Worm (Caenorhabditis elegans) whole organism, L1 larva: Measurements from ENCODE around the gene far-2.

Source experiments
- C34B4.2 ChIP-seq: sonication (generic microtip); optimal IDR thresholded peaks from 2 replicates; lab custom pipeline; 2017; ENCODE audit warnings: mild to moderate bottlenecking, missing genetic modification characterization, missing compliant biosample characterization
- F16B12.6 ChIP-seq: fragments of 150-350 bp; optimal IDR thresholded peaks from 2 replicates; lab custom pipeline; 2014; ENCODE audit warnings: missing biosample characterization, missing genetic modification characterization
- aha-1 ChIP-seq: fragments of 150-350 bp; optimal IDR thresholded peaks from 2 replicates; lab custom pipeline; 2014; ENCODE audit warnings: missing biosample characterization, missing genetic modification characterization
- alr-1 ChIP-seq: fragments of 200-800 bp; sonication (Bioruptor generic); optimal IDR thresholded peaks from 2 replicates; lab custom pipeline; 2018; ENCODE audit warnings: borderline replicate concordance, mild to moderate bottlenecking, missing genetic modification characterization, missing compliant biosample characterization
- aly-2 ChIP-seq: fragments of 150-350 bp; optimal IDR thresholded peaks from 2 replicates; lab custom pipeline; 2014; ENCODE audit warnings: missing biosample characterization, missing genetic modification characterization
- blmp-1 ChIP-seq: fragments of 150-350 bp; optimal IDR thresholded peaks from 2 replicates; lab custom pipeline; 2014; ENCODE audit warnings: missing biosample characterization, missing genetic modification characterization
- ceh-8 ChIP-seq: fragments of 200-800 bp; sonication (Bioruptor generic); optimal IDR thresholded peaks from 2 replicates; lab custom pipeline; 2018; ENCODE audit warnings: mild to moderate bottlenecking, missing genetic modification characterization, moderate library complexity, missing compliant biosample characterization
- ceh-88 ChIP-seq: fragments of 200-800 bp; sonication (Bioruptor generic); IDR thresholded peaks from 2 replicates; pipeline ENCODE4 v1.3.6; 2022; ENCODE audit warnings: missing genetic modification characterization, missing compliant biosample characterization
- dsc-1 ChIP-seq: sonication (generic microtip); optimal IDR thresholded peaks from 2 replicates; lab custom pipeline; 2016; ENCODE audit warnings: mild to moderate bottlenecking, missing genetic modification characterization, missing compliant biosample characterization
- efl-3 ChIP-seq: fragments of 200-800 bp; sonication (Bioruptor generic); optimal IDR thresholded peaks from 2 replicates; lab custom pipeline; 2018; ENCODE audit warnings: mild to moderate bottlenecking, missing genetic modification characterization, missing compliant biosample characterization
- egl-13 ChIP-seq: sonication (generic microtip); optimal IDR thresholded peaks from 2 replicates; lab custom pipeline; 2016; ENCODE audit warnings: missing genotype, missing genetic modification reagents, missing genetic modification characterization, missing compliant biosample characterization
- ets-5 ChIP-seq: fragments of 200-800 bp; sonication (Bioruptor generic); IDR thresholded peaks from 2 replicates; pipeline ENCODE4 v1.3.6; 2022; ENCODE audit warnings: missing genetic modification characterization, missing compliant biosample characterization
- fkh-10 ChIP-seq: sonication (generic microtip); optimal IDR thresholded peaks from 2 replicates; lab custom pipeline; 2017; ENCODE audit warnings: missing biosample characterization, missing genetic modification reagents, missing genetic modification characterization
- fkh-4 ChIP-seq: sonication (generic microtip); optimal IDR thresholded peaks from 2 replicates; lab custom pipeline; 2016; ENCODE audit warnings: missing compliant biosample characterization, missing genetic modification characterization, borderline replicate concordance
- fos-1 ChIP-seq: fragments of 150-350 bp; optimal IDR thresholded peaks from 2 replicates; lab custom pipeline; 2014; ENCODE audit warnings: missing biosample characterization, missing genetic modification characterization
- hlh-17 ChIP-seq: fragments of 200-800 bp; sonication (Bioruptor generic); optimal IDR thresholded peaks from 2 replicates; lab custom pipeline; 2018; ENCODE audit warnings: missing genetic modification characterization, mild to moderate bottlenecking, missing compliant biosample characterization, moderate library complexity, borderline replicate concordance
- irx-1 ChIP-seq: sonication (generic microtip); optimal IDR thresholded peaks from 2 replicates; lab custom pipeline; 2016; ENCODE audit warnings: missing genetic modification characterization, missing compliant biosample characterization
- isw-1 ChIP-seq: fragments of 200-800 bp; sonication (Bioruptor generic); IDR thresholded peaks from 2 replicates; pipeline ENCODE4 v1.3.6; 2022; ENCODE audit warnings: missing genetic modification characterization, missing compliant biosample characterization
- jun-1 ChIP-seq: fragments of 150-350 bp; optimal IDR thresholded peaks from 2 replicates; lab custom pipeline; 2014; ENCODE audit warnings: missing biosample characterization, missing genetic modification reagents, missing genetic modification characterization
- lin-13 ChIP-seq: fragments of 150-350 bp; optimal IDR thresholded peaks from 2 replicates; lab custom pipeline; 2014; ENCODE audit warnings: missing biosample characterization, missing genetic modification reagents, missing genetic modification characterization
- lin-15B ChIP-seq: fragments of 150-350 bp; sonication (generic microtip); optimal IDR thresholded peaks from 3 replicates; lab custom pipeline; 2014; ENCODE audit warnings: missing biosample characterization, missing genetic modification characterization
- lin-35 ChIP-seq, 2 experiments: fragments of 150-350 bp; optimal IDR thresholded peaks; 2 replicates each; lab custom pipeline; 2014; ENCODE audit warnings: missing biosample characterization in 2 of 2, missing genetic modification characterization in 2 of 2, missing genetic modification reagents in 2 of 2
- lin-39 ChIP-seq: fragments of 150-350 bp; optimal IDR thresholded peaks from 2 replicates; lab custom pipeline; 2014; ENCODE audit warnings: missing biosample characterization, missing genetic modification reagents, missing genetic modification characterization
- lsy-2 ChIP-seq, 2 experiments: fragments of 150-350 bp; optimal IDR thresholded peaks; 2 replicates each; lab custom pipeline; 2014; ENCODE audit warnings: missing biosample characterization in 2 of 2, missing genetic modification characterization in 2 of 2
- mab-9 ChIP-seq: fragments of 200-800 bp; sonication (Bioruptor generic); IDR thresholded peaks from 2 replicates; pipeline ENCODE4 v1.3.6; 2022; ENCODE audit warnings: missing genetic modification reagents, missing genetic modification characterization, missing compliant biosample characterization
- mdl-1 ChIP-seq, 2 experiments: fragments of 150-350 bp; optimal IDR thresholded peaks; 2 replicates each; lab custom pipeline; 2014 to 2017; ENCODE audit warnings: missing biosample characterization in 2 of 2, missing genetic modification characterization in 2 of 2, inconsistent platforms in 1 of 2
- mef-2 ChIP-seq: fragments of 150-350 bp; optimal IDR thresholded peaks from 2 replicates; lab custom pipeline; 2014; ENCODE audit warnings: missing biosample characterization, missing genetic modification characterization
- nhr-11 ChIP-seq: fragments of 150-350 bp; optimal IDR thresholded peaks from 2 replicates; lab custom pipeline; 2014; ENCODE audit warnings: missing biosample characterization, missing genetic modification characterization
- nhr-19 ChIP-seq: fragments of 200-800 bp; sonication (Bioruptor generic); conservative IDR thresholded peaks from 2 replicates; pipeline ENCODE4 v1.3.6; 2022; ENCODE audit warnings: missing genetic modification characterization, missing compliant biosample characterization
- nhr-28 ChIP-seq: fragments of 150-350 bp; optimal IDR thresholded peaks from 2 replicates; lab custom pipeline; 2014; ENCODE audit warnings: missing biosample characterization, missing genetic modification characterization
- nhr-47 ChIP-seq: sonication (generic microtip); optimal IDR thresholded peaks from 2 replicates; lab custom pipeline; 2016; ENCODE audit warnings: mild to moderate bottlenecking, missing genetic modification characterization, moderate library complexity, missing compliant biosample characterization
- nhr-71 ChIP-seq: sonication (generic microtip); optimal IDR thresholded peaks from 2 replicates; lab custom pipeline; 2016; ENCODE audit warnings: mild to moderate bottlenecking, missing genetic modification characterization, moderate library complexity, missing compliant biosample characterization
- nhr-76 ChIP-seq: sonication (generic microtip); optimal IDR thresholded peaks from 2 replicates; lab custom pipeline; 2017; ENCODE audit warnings: missing biosample characterization, missing genetic modification characterization
- nhr-77 ChIP-seq: fragments of 150-350 bp; optimal IDR thresholded peaks from 2 replicates; lab custom pipeline; 2014; ENCODE audit warnings: missing biosample characterization, missing genetic modification characterization
- nhr-85 ChIP-seq: sonication (generic microtip); peaks from one replicate; lab custom pipeline; 2016; ENCODE audit warnings: missing genetic modification characterization, inconsistent platforms, missing compliant biosample characterization
- pag-3 ChIP-seq: sonication (generic microtip); optimal IDR thresholded peaks from 2 replicates; lab custom pipeline; 2017; ENCODE audit warnings: missing genetic modification characterization, mild to moderate bottlenecking, missing compliant biosample characterization, antibody characterized with exemption, borderline replicate concordance; ENCODE audit not compliant: insufficient read depth
- pax-3 ChIP-seq: fragments of 200-800 bp; sonication (Bioruptor generic); optimal IDR thresholded peaks from 2 replicates; lab custom pipeline; 2018; ENCODE audit warnings: mild to moderate bottlenecking, missing genetic modification characterization, moderate library complexity, missing compliant biosample characterization
- pqm-1 ChIP-seq: sonication (generic microtip); optimal IDR thresholded peaks from 3 replicates; lab custom pipeline; 2017; ENCODE audit warnings: missing biosample characterization, missing genetic modification characterization
- rnt-1 ChIP-seq: sonication (generic microtip); optimal IDR thresholded peaks from 2 replicates; lab custom pipeline; 2016; ENCODE audit warnings: mild to moderate bottlenecking, missing genetic modification characterization, moderate library complexity, missing compliant biosample characterization
- skn-1 ChIP-seq: fragments of 150-350 bp; optimal IDR thresholded peaks from 2 replicates; lab custom pipeline; 2014; ENCODE audit warnings: missing biosample characterization, missing genetic modification characterization
- snpc-4 ChIP-seq: fragments of 150-350 bp; optimal IDR thresholded peaks from 2 replicates; lab custom pipeline; 2014; ENCODE audit warnings: missing biosample characterization, missing genetic modification characterization
- snu-23 ChIP-seq: sonication (generic microtip); optimal IDR thresholded peaks from 2 replicates; lab custom pipeline; 2016; ENCODE audit warnings: missing genetic modification characterization, missing compliant biosample characterization
- sox-4 ChIP-seq: sonication (generic microtip); optimal IDR thresholded peaks from 2 replicates; lab custom pipeline; 2016; ENCODE audit warnings: missing genetic modification characterization, missing compliant biosample characterization
- sptf-1 ChIP-seq: fragments of 150-350 bp; optimal IDR thresholded peaks from 2 replicates; lab custom pipeline; 2014; ENCODE audit warnings: missing biosample characterization, missing genetic modification characterization
- tlp-1 ChIP-seq: fragments of 150-350 bp; optimal IDR thresholded peaks from 2 replicates; lab custom pipeline; 2014; ENCODE audit warnings: missing biosample characterization, missing genetic modification characterization
- unc-130 ChIP-seq: fragments of 150-350 bp; optimal IDR thresholded peaks from 2 replicates; lab custom pipeline; 2017; ENCODE audit warnings: missing biosample characterization, missing genetic modification characterization, inconsistent platforms
- unc-62 ChIP-seq: fragments of 150-350 bp; optimal IDR thresholded peaks from 2 replicates; lab custom pipeline; 2014; ENCODE audit warnings: missing biosample characterization, missing genetic modification reagents, missing genetic modification characterization
- unc-86 ChIP-seq: sonication (generic microtip); optimal IDR thresholded peaks from 2 replicates; lab custom pipeline; 2016; ENCODE audit warnings: missing genetic modification characterization, missing compliant biosample characterization
- vab-15 ChIP-seq: sonication (generic microtip); optimal IDR thresholded peaks from 2 replicates; lab custom pipeline; 2017; ENCODE audit warnings: missing genotype, mild to moderate bottlenecking, missing genetic modification characterization, missing compliant biosample characterization
- xbp-1 ChIP-seq: sonication (generic microtip); optimal IDR thresholded peaks from 2 replicates; lab custom pipeline; 2016; ENCODE audit warnings: missing genetic modification characterization, missing compliant biosample characterization
- zag-1 ChIP-seq: fragments of 150-350 bp; optimal IDR thresholded peaks from 2 replicates; lab custom pipeline; 2014; ENCODE audit warnings: missing biosample characterization, missing genetic modification characterization
- ztf-4 ChIP-seq: fragments of 150-350 bp; optimal IDR thresholded peaks from 2 replicates; lab custom pipeline; 2014; ENCODE audit warnings: missing biosample characterization, missing genetic modification characterization

Gene far-2

DNA sequence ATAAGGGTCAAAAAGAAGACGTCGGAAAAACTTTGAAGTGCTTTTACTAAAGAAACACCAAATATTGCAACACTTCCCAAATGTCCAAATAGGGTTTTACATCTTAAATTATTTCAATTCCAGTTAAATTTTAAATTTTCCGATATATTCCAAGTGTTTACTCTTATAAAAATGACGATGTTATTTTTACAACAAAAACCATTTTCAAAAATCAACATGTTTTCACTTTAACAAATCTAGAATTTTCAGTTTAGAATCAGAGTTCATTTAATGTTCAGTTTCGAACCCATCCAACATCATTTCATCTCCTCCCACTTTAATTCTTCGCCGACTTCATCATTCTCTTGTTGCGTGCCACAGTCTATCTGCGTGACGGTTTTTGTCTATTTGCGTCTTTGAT lies 22.0 kb downstream of the far-2 start, which contains the start of gene dos-1:
Gene dos-1, plus strand, starts transcription at position 301 of the 400 bp plus-strand sequence.
- TF ChIP-seq ceh-8 (GFP tag; lab: Kevin White, UChicago) = no peak
- no peak for TF ChIP-seq sptf-1 (tag; lab: Kevin White, UChicago)
- TF ChIP-seq fkh-10 (GFP tag; lab: Kevin White, UChicago) = no peak
- TF ChIP-seq jun-1 (tag; lab: Kevin White, UChicago) = no peak

DNA sequence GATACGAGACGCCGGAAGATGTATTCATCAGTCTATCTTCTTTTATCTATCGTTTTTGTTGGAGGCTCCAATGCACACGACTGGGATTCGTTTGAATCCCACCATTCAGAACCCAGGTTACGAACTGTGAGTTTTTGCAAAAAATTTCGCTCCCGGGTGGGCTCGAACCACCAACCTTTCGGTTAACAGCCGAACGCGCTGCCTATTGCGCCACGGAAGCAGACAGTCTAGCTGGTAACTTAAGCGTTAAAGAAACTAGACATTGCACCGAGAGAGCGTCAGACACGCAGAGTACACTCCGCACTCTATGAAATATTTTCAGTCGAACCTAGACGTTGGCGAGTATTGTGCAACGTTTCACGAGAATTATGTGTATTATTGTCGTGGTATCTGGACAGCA lies 22.4 kb downstream of the far-2 start:
- TF ChIP-seq isw-1 (GFP tag; lab: Robert Waterston, UW) (no peak), C34B4.2 (tag; lab: Kevin White, UChicago) (no peak), unc-62 (GFP tag; lab: Kevin White, UChicago) (no peak), aly-2 (tag; lab: Kevin White, UChicago) (no peak), skn-1 (tag; lab: Kevin White, UChicago) (no peak), lin-13 (no peak), sox-4 (no peak), nhr-47 (tag; lab: Kevin White, UChicago) (no peak), snu-23 (peak; percentile 62), alr-1 (no peak), fkh-4 (tag; lab: Kevin White, UChicago) (no peak), unc-130 (tag; lab: Kevin White, UChicago) (no peak), zag-1 (tag; lab: Kevin White, UChicago) (no peak), mab-9 (GFP tag; lab: Robert Waterston, UW) (no peak), ets-5 (GFP tag; lab: Robert Waterston, UW) (no peak), fos-1 (tag; lab: Kevin White, UChicago) (no peak), lin-15B (tag; lab: Kevin White, UChicago) (no peak), ceh-88 (no peak), lin-39 (tag; lab: Kevin White, UChicago) (no peak), aha-1 (no peak), pax-3 (tag; lab: Kevin White, UChicago) (no peak), nhr-28 (tag; lab: Kevin White, UChicago) (no peak), dsc-1 (tag; lab: Kevin White, UChicago) (no peak), nhr-71 (tag; lab: Kevin White, UChicago) (no peak), unc-86 (tag; lab: Kevin White, UChicago) (no peak), pag-3 (tag; lab: Kevin White, UChicago) (no peak), hlh-17 (GFP tag; lab: Kevin White, UChicago) (no peak), ztf-4 (tag; lab: Kevin White, UChicago) (no peak), pqm-1 (tag; lab: Kevin White, UChicago) (no peak), sptf-1 (tag; lab: Kevin White, UChicago) (no peak), nhr-77 (tag; lab: Kevin White, UChicago) (peak; percentile 8), lsy-2 (tag; optimal IDR thresholded peaks at IDR 0.05; lab: Kevin White, UChicago) (no peak), mef-2 (no peak), nhr-76 (tag; lab: Kevin White, UChicago) (no peak), lin-35 (GFP tag; optimal IDR thresholded peaks at IDR 0.05; lab: Kevin White, UChicago) (peak in 1 of 2 experiments; percentile 76), nhr-19 (GFP tag; lab: Robert Waterston, UW) (peak; percentile 66), mdl-1 (tag; optimal IDR thresholded peaks at IDR 0.05; lab: Kevin White, UChicago) (no peak), F16B12.6 (peak; percentile 6), rnt-1 (tag; lab: Kevin White, UChicago) (peak; percentile 62), snpc-4 (peak; percentile 29), tlp-1 (tag; lab: Kevin White, UChicago) (no peak), nhr-85 (tag; lab: Kevin White, UChicago) (no peak), xbp-1 (tag; lab: Kevin White, UChicago) (peak; percentile 18), nhr-11 (tag; lab: Kevin White, UChicago) (no peak), egl-13 (tag; lab: Kevin White, UChicago) (no peak), efl-3 (GFP tag; lab: Kevin White, UChicago) (no peak), irx-1 (tag; lab: Kevin White, UChicago) (no peak), vab-15 (tag; lab: Kevin White, UChicago) (no peak), blmp-1 (tag; lab: Kevin White, UChicago) (no peak)
